Worm (Caenorhabditis elegans) whole organism, L4 larva: ENCODE data around the gene madf-11.

ENCODE experiments used
- ama-1 ChIP-seq: fragments of 150-350 bp; optimal IDR thresholded peaks from 2 replicates; lab custom pipeline; 2014; ENCODE audit warnings: inconsistent platforms, mixed read lengths
- dve-1 ChIP-seq: sonication (generic microtip); optimal IDR thresholded peaks from 2 replicates; lab custom pipeline; 2017; ENCODE audit warnings: antibody characterized with exemption, mild to moderate bottlenecking, missing genetic modification characterization, missing compliant biosample characterization; ENCODE audit not compliant: insufficient read depth
- lin-39 ChIP-seq: fragments of 150-350 bp; optimal IDR thresholded peaks from 2 replicates; lab custom pipeline; 2014; ENCODE audit warnings: missing biosample characterization, missing genetic modification reagents, missing genetic modification characterization
- nhr-6 ChIP-seq: fragments of 150-350 bp; optimal IDR thresholded peaks from 2 replicates; lab custom pipeline; 2014; ENCODE audit warnings: missing biosample characterization, missing genetic modification characterization
- pha-4 ChIP-seq, 2 experiments: fragments of 150-350 bp in 1 of 2; fragments of 200-800 bp in 1 of 2; sonication (Bioruptor generic) in 1 of 2; IDR thresholded peaks in 1 of 2; optimal IDR thresholded peaks in 1 of 2; 2 replicates each; pipeline versions ENCODE4 v1.3.6 to Lab custom; 2014 to 2022; ENCODE audit warnings: missing genetic modification characterization in 2 of 2, missing genetic modification reagents in 2 of 2, missing biosample characterization in 1 of 2, missing compliant biosample characterization in 1 of 2
- snpc-4 ChIP-seq: fragments of 150-350 bp; optimal IDR thresholded peaks from 2 replicates; lab custom pipeline; 2014; ENCODE audit warnings: missing biosample characterization, missing genetic modification characterization
- unc-39 ChIP-seq: sonication (generic microtip); optimal IDR thresholded peaks from 2 replicates; lab custom pipeline; 2017; ENCODE audit warnings: missing biosample characterization, missing genetic modification characterization

ce11 chrIII:5622232-5623009 is 19.1 kb upstream of the madf-11 start:
- TF ChIP-seq ama-1 (lab: Kevin White, UChicago) (no peak), nhr-6 (tag; lab: Kevin White, UChicago) (no peak), dve-1 (no peak), lin-39 (tag; lab: Kevin White, UChicago) (no peak), snpc-4 (tag; lab: Kevin White, UChicago) (no peak), unc-39 (no peak), pha-4 (GFP tag; IDR thresholded peaks at IDR 0.05; lab: Robert Waterston, UW) (no peak), pha-4 (tag; optimal IDR thresholded peaks at IDR 0.05; lab: Kevin White, UChicago) (no peak)
